Worm (Caenorhabditis elegans): ENCODE measurements around the gene F10D2.16.
A peak's percentile ranks its signal among the peaks of the same experiment; 100 is the strongest.

F10D2.16 gene

DNA sequence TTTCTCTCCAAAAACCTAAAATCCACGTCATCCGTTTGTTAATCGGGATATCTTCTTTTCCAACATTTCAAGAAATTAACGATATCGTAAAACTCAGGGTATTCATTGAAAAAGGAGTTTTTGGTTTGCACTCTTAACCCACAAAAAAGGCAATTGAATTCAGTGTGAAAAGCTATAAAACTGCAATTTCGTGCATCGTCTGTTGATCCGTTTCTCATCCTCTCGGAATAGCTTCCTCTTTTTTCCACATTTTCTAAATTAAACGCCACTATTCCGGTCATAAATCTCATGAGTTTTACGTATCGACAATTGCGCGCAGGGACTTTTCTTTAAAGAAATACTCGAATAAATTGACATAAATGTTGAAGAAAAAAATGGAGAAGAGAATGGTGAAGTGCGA, 21.8 kb upstream of the F10D2.16 start:
- TF ChIP-seq elt-1 (tag; optimal IDR thresholded peaks at IDR 0.05) (no peak), mml-1 (tag; optimal IDR thresholded peaks at IDR 0.05) (no peak), ztf-4 (tag; optimal IDR thresholded peaks at IDR 0.05) (no peak), daf-12 (tag; optimal IDR thresholded peaks at IDR 0.05) (no peak), fos-1 (tag; optimal IDR thresholded peaks at IDR 0.05) (no peak), nhr-11 (tag; optimal IDR thresholded peaks at IDR 0.05) (no peak), eor-1 (tag; optimal IDR thresholded peaks at IDR 0.05) (no peak)

DNA sequence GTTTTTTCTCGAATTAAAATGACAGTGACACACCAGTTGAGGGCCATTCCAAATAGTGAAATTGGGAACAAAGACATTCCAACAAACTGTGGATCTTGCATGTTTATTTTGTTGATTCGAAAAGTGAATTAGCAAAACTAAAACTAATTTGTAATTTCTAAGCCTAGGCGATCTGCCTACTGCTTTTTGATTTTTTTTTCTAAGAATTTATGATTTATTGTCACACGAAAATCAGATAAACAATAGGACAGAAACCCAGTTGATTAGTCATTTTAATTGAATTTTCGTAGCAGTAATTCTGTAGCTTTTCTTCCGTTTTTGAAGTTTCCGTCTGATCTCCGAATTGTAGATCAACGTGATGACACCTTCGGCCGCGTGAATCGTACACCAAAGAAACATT, 15.3 kb upstream of the F10D2.16 start, which contains the start of gene srx-33:
TSS of gene srx-33 (minus strand) at position 101 of the 400 bp plus-strand sequence.
- TF ChIP-seq nhr-237 (tag; optimal IDR thresholded peaks at IDR 0.05), result no peak
- TF ChIP-seq egl-27 (tag; optimal IDR thresholded peaks at IDR 0.05), result no peak
- TF ChIP-seq nhr-12 (tag; optimal IDR thresholded peaks at IDR 0.05), result no peak
- no peak for TF ChIP-seq daf-12 (tag; optimal IDR thresholded peaks at IDR 0.05)
- no peak for TF ChIP-seq nhr-11 (tag; optimal IDR thresholded peaks at IDR 0.05)
- no peak for TF ChIP-seq egl-5 (tag; optimal IDR thresholded peaks at IDR 0.05)
- no peak for TF ChIP-seq nhr-76 (tag; optimal IDR thresholded peaks at IDR 0.05)
- no peak for TF ChIP-seq jun-1 (tag; optimal IDR thresholded peaks at IDR 0.05)
- no peak for TF ChIP-seq lsy-12 (tag; optimal IDR thresholded peaks at IDR 0.05)
- no peak for TF ChIP-seq nhr-43 (tag; optimal IDR thresholded peaks at IDR 0.05; ENCODE audit: poor library complexity, severe bottlenecking)
- no peak for TF ChIP-seq snpc-4 (tag; optimal IDR thresholded peaks at IDR 0.05)
- TF ChIP-seq nhr-28 (tag; optimal IDR thresholded peaks at IDR 0.05), result no peak

DNA sequence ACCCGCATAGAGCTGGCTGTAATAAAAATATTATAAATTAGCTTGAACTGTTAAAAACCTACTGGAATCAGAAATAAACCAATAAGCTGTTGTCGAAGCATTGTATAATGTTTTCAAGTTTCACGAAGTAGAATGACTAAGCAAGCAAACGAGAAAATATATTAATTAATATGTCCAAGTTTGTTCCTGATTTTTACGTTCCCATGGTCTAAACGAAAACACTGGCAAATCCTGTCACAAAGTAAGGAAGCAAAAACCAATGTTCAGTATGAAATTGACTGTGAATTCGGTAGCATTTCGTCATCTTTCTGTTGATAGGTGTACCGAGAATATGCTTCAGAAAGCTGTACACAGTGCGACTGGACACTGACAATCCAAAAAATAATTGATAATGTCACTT, 13.9 kb upstream of the F10D2.16 start, which contains the start of gene srx-34:
TSS of gene srx-34 (minus strand) at position 101 of the 400 bp plus-strand sequence.
- TF ChIP-seq ceh-28 (tag; optimal IDR thresholded peaks at IDR 0.05), result no peak
- TF ChIP-seq snpc-4 (tag; optimal IDR thresholded peaks at IDR 0.05), result no peak
- no peak for TF ChIP-seq egl-27 (tag; optimal IDR thresholded peaks at IDR 0.05)
- no peak for TF ChIP-seq ZK546.5 (tag; optimal IDR thresholded peaks at IDR 0.05)
- TF ChIP-seq aly-2 (tag; optimal IDR thresholded peaks at IDR 0.05), result no peak
- no peak for TF ChIP-seq elt-3 (tag; optimal IDR thresholded peaks at IDR 0.05)
- no peak for TF ChIP-seq lsy-12 (tag; optimal IDR thresholded peaks at IDR 0.05)
- TF ChIP-seq lin-39 (tag; optimal IDR thresholded peaks at IDR 0.05), result no peak
- no peak for TF ChIP-seq nhr-43 (tag; optimal IDR thresholded peaks at IDR 0.05; ENCODE audit: poor library complexity, severe bottlenecking)
- no peak for TF ChIP-seq skn-1 (tag; optimal IDR thresholded peaks at IDR 0.05)
- TF ChIP-seq nhr-25 (tag; optimal IDR thresholded peaks at IDR 0.05), result no peak
- TF ChIP-seq hmg-11 (tag; optimal IDR thresholded peaks at IDR 0.05), result no peak
- TF ChIP-seq fkh-10 (GFP tag; optimal IDR thresholded peaks at IDR 0.05), result no peak
- TF ChIP-seq elt-1 (tag; optimal IDR thresholded peaks at IDR 0.05), result no peak
- no peak for TF ChIP-seq nhr-67 (tag; optimal IDR thresholded peaks at IDR 0.05)
- no peak for TF ChIP-seq ceh-82 (tag; optimal IDR thresholded peaks at IDR 0.05)
- no peak for TF ChIP-seq eor-1 (tag; optimal IDR thresholded peaks at IDR 0.05)
- no peak for TF ChIP-seq nhr-77 (tag; optimal IDR thresholded peaks at IDR 0.05)

DNA sequence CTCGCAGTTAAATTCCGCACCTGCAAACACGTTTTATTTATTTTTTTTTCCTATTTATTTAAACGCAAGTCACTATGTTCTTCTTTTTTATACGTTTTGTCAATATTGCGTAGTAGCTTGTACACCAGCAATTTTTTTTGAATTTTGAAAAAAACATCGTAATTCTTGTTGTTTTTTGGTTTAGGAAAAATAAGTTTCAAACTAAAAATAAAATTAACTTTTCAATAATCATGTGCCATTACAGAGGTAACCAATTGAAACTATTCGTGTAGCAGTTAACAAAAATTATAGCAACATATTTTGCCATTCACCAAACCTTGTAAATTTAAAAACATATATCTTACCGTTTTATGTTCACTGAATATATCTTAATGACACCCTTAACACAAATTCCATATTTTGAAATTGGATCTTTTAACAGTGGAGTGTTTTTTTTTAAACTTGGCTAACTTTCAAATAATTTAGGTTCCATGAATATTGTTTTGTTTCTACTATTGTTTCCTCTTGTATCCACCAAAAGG, 10.8 kb upstream of the F10D2.16 start, which contains the start of gene lmd-5:
TSS of gene lmd-5 (plus strand) at position 471 of the 521 bp plus-strand sequence.
- no peak for TF ChIP-seq sea-2 (GFP tag; optimal IDR thresholded peaks at IDR 0.05)
- TF ChIP-seq pha-4 (tag; optimal IDR thresholded peaks at IDR 0.05), result peak; percentile 63

DNA sequence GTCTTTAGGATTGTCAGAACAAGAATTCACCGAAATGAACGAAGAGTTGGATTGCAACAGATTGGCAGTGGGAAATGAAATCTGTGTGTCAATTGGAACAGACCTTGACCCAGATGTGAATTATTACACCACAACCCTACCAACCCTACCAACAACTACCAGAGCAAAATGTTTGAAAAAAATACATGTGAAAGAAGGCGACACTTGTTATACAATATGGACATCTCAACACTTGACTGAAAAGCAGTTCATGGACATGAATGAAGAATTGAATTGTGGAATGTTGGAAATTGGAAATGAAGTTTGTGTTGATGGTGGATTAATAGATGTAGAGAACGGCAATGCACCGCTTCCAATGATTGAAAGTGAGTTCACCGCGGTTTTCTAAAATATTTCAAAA, 10.1 kb upstream of the F10D2.16 start:
- TF ChIP-seq nhr-28 (tag; optimal IDR thresholded peaks at IDR 0.05) (no peak), ceh-16 (tag; optimal IDR thresholded peaks at IDR 0.05) (no peak), elt-2 (tag; optimal IDR thresholded peaks at IDR 0.05) (no peak), fkh-10 (GFP tag; optimal IDR thresholded peaks at IDR 0.05) (no peak), lsy-12 (tag; optimal IDR thresholded peaks at IDR 0.05) (no peak)

DNA sequence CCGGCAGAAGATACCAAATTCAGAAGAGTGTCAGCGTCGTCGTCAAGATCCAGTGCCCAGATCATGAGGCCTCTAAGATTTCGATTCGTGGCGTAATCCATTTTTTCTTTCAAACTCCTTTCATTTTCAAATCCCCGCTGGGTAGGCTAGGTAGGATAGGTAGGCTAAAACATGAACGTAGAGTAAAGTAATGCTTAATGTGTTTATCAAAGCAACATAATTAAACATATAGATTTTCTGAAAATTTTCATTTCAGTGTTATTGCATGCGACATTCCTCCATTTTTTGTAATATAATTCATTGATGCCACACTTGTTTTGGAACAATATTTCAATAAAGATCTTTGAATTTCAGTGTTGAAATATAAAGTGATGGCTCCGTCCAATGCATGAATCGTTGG, 4.6 kb upstream of the F10D2.16 start, which contains the start of gene T01C4.8:
TSS of gene T01C4.8 (minus strand) at position 101 of the 400 bp plus-strand sequence.
- no peak for TF ChIP-seq tbx-2 (tag; optimal IDR thresholded peaks at IDR 0.05)
- TF ChIP-seq egl-5 (tag; optimal IDR thresholded peaks at IDR 0.05), result no peak
- no peak for TF ChIP-seq snpc-4 (tag; optimal IDR thresholded peaks at IDR 0.05)
- no peak for TF ChIP-seq ama-1 (optimal IDR thresholded peaks at IDR 0.05)
- TF ChIP-seq lsy-12 (tag; optimal IDR thresholded peaks at IDR 0.05), result no peak
- TF ChIP-seq unc-62 (GFP tag; optimal IDR thresholded peaks at IDR 0.05), result no peak
- no peak for TF ChIP-seq jun-1 (tag; optimal IDR thresholded peaks at IDR 0.05)
- no peak for TF ChIP-seq nhr-25 (tag; optimal IDR thresholded peaks at IDR 0.05)
- TF ChIP-seq mml-1 (tag; optimal IDR thresholded peaks at IDR 0.05), result no peak
- TF ChIP-seq lin-39 (tag; optimal IDR thresholded peaks at IDR 0.05), result no peak
- no peak for TF ChIP-seq sea-2 (GFP tag; optimal IDR thresholded peaks at IDR 0.05)
- TF ChIP-seq R02D3.7 (tag; optimal IDR thresholded peaks at IDR 0.05), result no peak

Data from whole organism, L3 larva.